Worm (Caenorhabditis elegans) whole organism, mixed stage, embryonic: ENCODE data around the gene R08D7.5.

Experiments used
- flh-1 ChIP-seq: fragments of 200-800 bp; sonication (Bioruptor generic); optimal IDR thresholded peaks from 2 replicates; lab custom pipeline; 2018; ENCODE audit warnings: mild to moderate bottlenecking, missing genetic modification characterization, moderate library complexity, missing compliant biosample characterization
- unc-62 ChIP-seq: fragments of 150-350 bp; optimal IDR thresholded peaks from 2 replicates; lab custom pipeline; 2014; ENCODE audit warnings: missing biosample characterization, missing genetic modification reagents, missing genetic modification characterization
- ztf-11 ChIP-seq: fragments of 150-350 bp; optimal IDR thresholded peaks from 2 replicates; lab custom pipeline; 2014; ENCODE audit warnings: missing biosample characterization, missing genetic modification characterization

DNA sequence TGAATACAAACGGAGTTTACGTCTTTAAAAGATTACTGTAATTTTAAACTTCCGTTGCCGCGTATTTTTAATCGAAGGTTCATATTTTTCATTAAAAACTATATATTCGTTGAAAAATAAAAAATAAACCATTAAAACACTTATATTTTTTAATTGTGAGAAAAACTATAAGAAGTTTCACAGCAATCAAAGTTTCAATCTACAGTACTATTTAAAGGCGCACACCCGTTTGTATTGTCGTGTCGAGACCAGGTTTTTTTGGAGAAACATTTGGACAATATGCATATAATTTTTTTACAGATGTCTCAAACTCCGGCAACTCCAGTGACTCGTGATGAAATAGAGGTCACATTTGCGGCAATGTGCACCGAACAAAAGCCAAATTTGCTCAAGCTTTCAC lies at the start of gene R08D7.5:
- TF ChIP-seq ztf-11 (no peak), flh-1 (GFP tag; lab: Kevin White, UChicago) (no peak), unc-62 (GFP tag; lab: Kevin White, UChicago) (no peak)
